Worm (Caenorhabditis elegans): ENCODE measurements around the gene hda-5.

hda-5 gene

DNA sequence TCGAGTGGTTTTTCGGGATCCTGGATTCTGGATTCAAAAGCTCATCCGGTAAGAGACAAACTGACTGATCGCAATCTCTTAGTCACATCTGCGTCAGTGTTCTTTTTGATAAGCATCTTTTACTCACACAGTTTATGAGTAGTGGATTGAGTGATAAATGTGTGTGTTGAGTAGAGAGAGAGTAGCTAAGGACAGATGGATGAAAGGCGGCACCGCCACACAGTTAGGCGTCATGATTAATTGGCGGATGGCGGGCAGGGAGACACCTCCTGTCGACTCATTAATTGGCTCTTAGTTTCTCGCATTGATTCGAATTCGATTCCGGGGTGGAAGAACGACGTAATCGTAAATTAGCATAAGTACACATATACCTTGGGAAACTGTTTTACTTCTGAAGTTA is 4.4 kb upstream of the hda-5 start:
- TF ChIP-seq lsy-12 (tag; optimal IDR thresholded peaks at IDR 0.05) (no peak), lin-39 (tag; optimal IDR thresholded peaks at IDR 0.05) (peak; percentile 44)

DNA sequence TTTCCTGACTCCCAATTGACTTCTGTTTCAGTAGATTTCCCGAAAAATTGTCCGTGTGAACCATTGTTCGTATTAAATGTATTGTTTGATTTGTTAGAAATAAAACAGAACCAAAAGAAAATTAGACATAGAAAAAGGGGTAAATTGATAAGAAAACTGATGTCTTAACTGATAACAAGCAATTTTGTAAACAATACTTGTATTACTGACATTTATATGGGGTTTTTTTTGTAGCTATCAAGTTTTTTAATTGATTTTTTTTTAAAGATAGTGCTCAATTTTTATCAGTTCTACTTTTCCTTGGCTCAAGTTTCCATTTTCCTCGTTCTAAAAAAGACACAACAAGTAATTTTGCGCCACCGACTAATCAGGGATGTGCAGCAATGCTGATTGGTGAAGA is 1.6 kb upstream of the hda-5 start:
- TF ChIP-seq ztf-11 (tag; optimal IDR thresholded peaks at IDR 0.05): no peak
- peak; percentile 90 for TF ChIP-seq pha-4 (tag; optimal IDR thresholded peaks at IDR 0.05)
- peak; percentile 92 for TF ChIP-seq elt-2 (tag; optimal IDR thresholded peaks at IDR 0.05)
- peak; percentile 58 for TF ChIP-seq pqm-1 (tag; optimal IDR thresholded peaks at IDR 0.05)

DNA sequence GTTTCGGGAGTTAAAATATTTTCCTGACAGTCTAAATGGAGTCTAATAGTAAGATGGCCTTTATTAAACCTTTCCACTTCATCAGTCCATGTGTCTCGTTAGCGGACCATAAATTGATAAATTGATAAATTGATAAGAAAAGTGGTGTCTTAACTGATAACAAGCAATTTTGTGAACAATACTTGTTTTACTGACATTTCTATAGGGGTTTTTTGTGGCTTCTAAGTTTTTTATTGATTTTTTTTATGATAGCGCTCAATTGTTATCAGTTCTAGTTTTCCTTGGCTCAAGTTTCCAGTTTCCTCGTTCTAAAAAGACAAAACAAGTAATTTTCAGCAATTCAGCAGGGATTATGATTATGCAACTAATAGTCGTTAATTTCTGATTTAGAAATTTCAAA is 3.6 kb downstream of the hda-5 start, which contains the start of gene F43G6.17:
Gene F43G6.17 (plus strand): TSS at position 301 of the 400 bp plus-strand sequence.
- TF ChIP-seq snpc-4 (tag; optimal IDR thresholded peaks at IDR 0.05): no peak

DNA sequence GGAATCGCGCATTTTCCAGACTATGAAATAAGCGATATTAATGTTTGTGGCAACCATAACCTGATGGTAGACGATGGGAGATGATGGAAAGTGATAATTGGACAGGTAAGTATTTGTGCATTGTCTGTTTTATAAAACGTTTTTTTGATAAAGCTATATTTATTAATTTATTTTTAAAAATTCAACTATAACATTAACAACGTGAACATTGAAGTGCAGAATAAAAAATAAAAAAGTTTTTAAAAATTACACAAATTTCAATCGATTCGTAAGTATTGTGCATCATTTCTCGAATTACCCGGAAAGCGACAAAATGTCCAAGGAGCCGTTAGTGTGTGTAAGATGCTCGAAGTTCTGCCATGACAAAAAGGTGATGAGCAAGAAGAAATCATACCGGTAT is 7.4 kb downstream of the hda-5 start, which contains the start of gene jmjd-1.1:
Gene jmjd-1.1 (plus strand): TSS at position 301 of the 400 bp plus-strand sequence.
- TF ChIP-seq ceh-82 (tag; optimal IDR thresholded peaks at IDR 0.05) (no peak), lin-15B (tag; optimal IDR thresholded peaks at IDR 0.05) (no peak), nhr-12 (tag; optimal IDR thresholded peaks at IDR 0.05) (no peak), zag-1 (tag; optimal IDR thresholded peaks at IDR 0.05) (no peak), hmg-11 (tag; optimal IDR thresholded peaks at IDR 0.05) (no peak), ceh-28 (tag; optimal IDR thresholded peaks at IDR 0.05) (no peak), nhr-76 (tag; optimal IDR thresholded peaks at IDR 0.05) (no peak), nhr-25 (tag; optimal IDR thresholded peaks at IDR 0.05) (no peak), unc-62 (GFP tag; optimal IDR thresholded peaks at IDR 0.05) (no peak), fkh-2 (tag; optimal IDR thresholded peaks at IDR 0.05) (no peak), lin-39 (tag; optimal IDR thresholded peaks at IDR 0.05) (no peak), egl-27 (tag; optimal IDR thresholded peaks at IDR 0.05) (no peak), mdl-1 (tag; optimal IDR thresholded peaks at IDR 0.05) (no peak)

DNA sequence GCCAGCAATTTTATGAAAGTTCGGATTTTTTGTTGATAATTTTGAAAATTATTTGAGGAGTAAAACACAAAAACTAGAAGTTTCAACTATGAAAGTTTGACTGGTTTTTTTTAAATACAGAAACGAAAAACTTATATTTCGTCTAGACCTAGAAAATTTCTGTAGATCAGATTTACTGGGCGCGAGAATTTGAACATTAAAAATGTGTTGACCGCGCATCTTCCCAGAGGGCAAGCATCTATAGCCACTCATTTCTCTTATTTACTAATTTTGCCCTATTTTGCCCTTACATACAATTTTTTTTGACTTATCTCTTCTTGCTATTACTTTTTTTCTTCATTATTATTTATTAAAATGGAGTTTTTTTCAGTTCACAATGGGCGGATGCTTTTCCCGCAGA is 10.1 kb downstream of the hda-5 start, which contains the start of gene F43G6.10:
Gene F43G6.10 (plus strand): TSS at position 371 of the 400 bp plus-strand sequence.
- no peak for TF ChIP-seq ama-1 (optimal IDR thresholded peaks at IDR 0.05)
- no peak for TF ChIP-seq unc-39 (tag; optimal IDR thresholded peaks at IDR 0.05)

DNA sequence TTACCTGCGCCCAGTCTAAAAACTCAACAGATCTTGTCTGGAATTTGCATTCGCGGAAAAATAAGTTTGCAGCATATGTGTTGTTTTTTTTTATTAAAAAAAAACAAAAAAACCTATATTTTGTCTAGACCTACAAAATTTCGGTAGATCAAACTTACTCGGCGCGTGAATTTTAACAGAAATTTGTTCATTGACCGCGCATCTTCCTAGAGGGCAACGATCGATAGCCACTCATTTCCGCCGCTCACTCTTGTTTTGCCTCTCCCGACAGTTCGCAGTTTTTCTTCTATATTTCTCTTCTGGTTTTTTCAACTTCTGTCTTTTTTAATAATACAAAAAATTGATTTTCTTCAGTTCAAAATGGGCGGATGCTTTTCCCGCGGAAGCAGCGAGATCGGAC is 11.6 kb downstream of the hda-5 start, which contains the start of gene F43G6.7:
Gene F43G6.7 (plus strand): TSS at position 355 of the 400 bp plus-strand sequence.
- TF ChIP-seq nhr-28 (tag; optimal IDR thresholded peaks at IDR 0.05) (no peak), lsy-12 (tag; optimal IDR thresholded peaks at IDR 0.05) (no peak), ama-1 (optimal IDR thresholded peaks at IDR 0.05) (no peak), ceh-82 (tag; optimal IDR thresholded peaks at IDR 0.05) (no peak), tbx-2 (tag; optimal IDR thresholded peaks at IDR 0.05) (no peak), egl-5 (tag; optimal IDR thresholded peaks at IDR 0.05) (no peak), egl-27 (tag; optimal IDR thresholded peaks at IDR 0.05) (no peak), nfya-1 (tag; optimal IDR thresholded peaks at IDR 0.05; ENCODE audit: insufficient read depth) (no peak), sea-2 (GFP tag; optimal IDR thresholded peaks at IDR 0.05) (no peak), elt-3 (tag; optimal IDR thresholded peaks at IDR 0.05) (no peak), aly-2 (tag; optimal IDR thresholded peaks at IDR 0.05) (no peak), hmg-11 (tag; optimal IDR thresholded peaks at IDR 0.05) (no peak), pqm-1 (tag; optimal IDR thresholded peaks at IDR 0.05) (no peak), ceh-28 (tag; optimal IDR thresholded peaks at IDR 0.05) (no peak), mdl-1 (tag; optimal IDR thresholded peaks at IDR 0.05) (no peak), nhr-11 (tag; optimal IDR thresholded peaks at IDR 0.05) (no peak)

DNA sequence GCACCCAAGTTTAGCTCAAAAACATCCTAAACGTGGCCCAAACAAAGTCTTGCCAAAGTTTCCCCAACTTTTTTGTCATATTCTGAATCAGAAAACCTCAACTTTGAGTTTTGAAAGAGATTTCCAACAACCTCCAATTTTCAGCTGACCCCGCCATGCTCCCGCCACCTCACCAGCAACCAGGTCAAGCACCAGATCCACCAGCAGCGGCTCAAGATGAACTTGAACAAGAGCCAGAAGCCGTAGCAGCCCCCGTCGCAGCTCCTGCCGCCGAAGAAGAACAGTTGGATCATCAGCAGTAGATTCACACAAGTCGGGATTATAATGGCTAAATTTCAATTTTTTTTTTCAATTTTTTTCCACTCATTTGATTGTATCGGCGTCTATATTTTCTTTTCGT is 12.4 kb downstream of the hda-5 start:
- TF ChIP-seq nhr-67 (tag; optimal IDR thresholded peaks at IDR 0.05) (no peak), nhr-28 (tag; optimal IDR thresholded peaks at IDR 0.05) (no peak), hmg-11 (tag; optimal IDR thresholded peaks at IDR 0.05) (no peak), ceh-9 (tag; optimal IDR thresholded peaks at IDR 0.05) (no peak), mdl-1 (tag; optimal IDR thresholded peaks at IDR 0.05) (no peak), R02D3.7 (tag; optimal IDR thresholded peaks at IDR 0.05) (no peak), nhr-11 (tag; optimal IDR thresholded peaks at IDR 0.05) (no peak), egl-5 (tag; optimal IDR thresholded peaks at IDR 0.05) (no peak), ceh-28 (tag; optimal IDR thresholded peaks at IDR 0.05) (no peak), nfya-1 (tag; optimal IDR thresholded peaks at IDR 0.05; ENCODE audit: insufficient read depth) (no peak), daf-12 (tag; optimal IDR thresholded peaks at IDR 0.05) (no peak), ceh-16 (tag; optimal IDR thresholded peaks at IDR 0.05) (no peak), nhr-43 (tag; optimal IDR thresholded peaks at IDR 0.05; ENCODE audit: poor library complexity, severe bottlenecking) (no peak), zag-1 (tag; optimal IDR thresholded peaks at IDR 0.05) (no peak)
